Fruit fly (Drosophila melanogaster): ENCODE data around the gene Ddrgk1.

dm6 chr3R:21203660-21204499 is 11.0 kb upstream of the Ddrgk1 start:
- TF ChIP-seq OdsH (GFP tag; optimal IDR thresholded peaks at IDR 0.05) = no peak
- TF ChIP-seq pan (optimal IDR thresholded peaks at IDR 0.05) = no peak
- TF ChIP-seq Myc (optimal IDR thresholded peaks at IDR 0.05) = no peak
- no peak for TF ChIP-seq psq (GFP tag; optimal IDR thresholded peaks at IDR 0.05)
- no peak for TF ChIP-seq dsf (GFP tag; optimal IDR thresholded peaks at IDR 0.05; ENCODE audit: borderline replicate concordance)
- no peak for TF ChIP-seq Hr78 (GFP tag; optimal IDR thresholded peaks at IDR 0.05)
- no peak for TF ChIP-seq usp (GFP tag; optimal IDR thresholded peaks at IDR 0.05)
- TF ChIP-seq sage (GFP tag; optimal IDR thresholded peaks at IDR 0.05) = no peak
- no peak for TF ChIP-seq lola (GFP tag; optimal IDR thresholded peaks at IDR 0.05)
- no peak for TF ChIP-seq br (GFP tag; optimal IDR thresholded peaks at IDR 0.05)
- no peak for TF ChIP-seq ey (GFP tag; optimal IDR thresholded peaks at IDR 0.05)
- no peak for TF ChIP-seq Sp1 (GFP tag; optimal IDR thresholded peaks at IDR 0.05)
